Fruit fly (Drosophila melanogaster): Measurements from ENCODE around the gene Cpr72Ec.

Gene Cpr72Ec

DNA sequence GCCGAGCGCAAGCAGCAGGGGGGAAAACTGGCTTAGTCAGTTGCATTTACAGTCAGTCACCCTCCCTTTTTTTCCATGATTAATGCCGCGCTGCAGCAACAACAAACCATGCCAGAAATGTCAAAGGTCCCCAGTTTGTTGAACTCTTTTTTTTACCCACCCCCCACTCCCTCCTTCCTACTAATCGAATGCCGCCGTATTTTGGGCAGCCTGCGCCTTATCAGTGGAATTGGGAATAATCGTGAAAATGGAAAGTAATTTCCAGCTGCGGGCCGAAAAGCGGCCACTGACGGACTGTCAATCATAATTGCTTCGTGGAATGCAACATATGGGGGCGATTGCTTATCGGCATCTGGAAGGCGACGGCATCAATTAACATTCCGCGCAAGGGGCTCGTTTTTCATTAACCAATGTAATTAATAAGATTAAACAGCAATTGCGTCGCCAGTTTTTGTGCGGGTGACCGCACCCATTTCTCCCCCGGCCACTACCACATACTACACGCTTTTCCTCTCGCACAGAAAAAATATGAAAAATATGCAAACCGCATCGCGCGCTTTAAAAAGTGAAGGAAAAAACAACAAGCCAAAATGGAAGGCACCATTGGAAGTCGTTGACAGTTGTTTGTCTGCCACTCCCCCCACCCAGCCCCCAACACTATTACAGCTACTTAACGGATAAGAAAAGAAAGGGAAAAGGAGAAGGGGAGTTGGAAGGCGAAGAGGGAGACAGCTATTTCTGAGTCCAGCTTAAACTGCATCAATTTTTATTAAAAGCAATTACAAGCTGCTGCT, 42.5 kb upstream of the Cpr72Ec start:
- peak; percentile 1 for TF ChIP-seq Dif (GFP tag; optimal IDR thresholded peaks at IDR 0.05; ENCODE audit: partially characterized antibody)
- no peak for TF ChIP-seq Rel (GFP tag; optimal IDR thresholded peaks at IDR 0.05)
- TF ChIP-seq Rel (tag; optimal IDR thresholded peaks at IDR 0.05): peak; percentile 19
- TF ChIP-seq tai (GFP tag; optimal IDR thresholded peaks at IDR 0.05): no peak
- no peak for TF ChIP-seq Hnf4 (GFP tag; optimal IDR thresholded peaks at IDR 0.05)

DNA sequence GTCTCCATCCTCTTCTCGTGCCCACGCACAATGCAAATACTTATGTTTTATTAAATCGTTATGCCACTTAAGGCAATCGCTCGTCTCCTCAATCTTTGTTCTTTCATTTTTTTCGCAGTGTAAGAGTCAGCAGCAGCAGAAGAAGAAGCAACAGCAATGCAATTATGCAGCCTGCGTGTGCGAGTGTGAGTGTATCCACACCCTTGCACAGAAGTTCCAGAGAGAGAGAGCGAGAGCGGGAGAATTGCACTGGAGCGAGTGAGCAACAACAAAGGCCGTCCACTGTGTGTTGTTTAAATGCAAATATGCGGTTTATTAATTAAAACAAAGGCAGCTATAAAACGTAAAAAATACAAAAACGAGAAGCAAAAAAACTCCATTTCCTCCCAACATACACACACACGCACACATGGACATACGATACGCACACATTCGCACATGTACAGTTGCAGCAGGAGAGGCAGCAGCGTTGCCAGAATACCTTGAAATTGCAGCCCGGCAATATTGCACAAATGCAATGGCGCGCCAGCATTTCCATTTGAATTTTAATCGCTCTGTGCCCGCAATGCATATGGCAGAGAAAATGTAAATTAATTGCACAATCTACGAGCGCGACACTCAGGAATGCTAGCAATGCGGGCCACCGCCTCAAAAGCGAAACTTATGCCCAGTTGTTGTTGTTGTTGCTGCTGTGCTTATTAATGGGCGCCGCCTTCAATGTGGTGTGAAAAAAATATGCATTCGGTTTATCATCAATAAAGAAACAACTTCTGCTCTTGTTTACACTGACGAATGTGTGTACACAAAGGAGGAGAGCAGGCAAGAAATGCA, 41.7 kb upstream of the Cpr72Ec start:
- TF ChIP-seq Mio (GFP tag; optimal IDR thresholded peaks at IDR 0.05): no peak
- TF ChIP-seq Dfd (GFP tag; optimal IDR thresholded peaks at IDR 0.05): no peak
- no peak for TF ChIP-seq Abd-B (GFP tag; optimal IDR thresholded peaks at IDR 0.05)
- peak; percentile 70 for TF ChIP-seq Hnf4 (GFP tag; optimal IDR thresholded peaks at IDR 0.05)
- TF ChIP-seq foxo (GFP tag; optimal IDR thresholded peaks at IDR 0.05): peak in 1 of 2 experiments; percentile 66
- TF ChIP-seq OdsH (GFP tag; optimal IDR thresholded peaks at IDR 0.05): peak; percentile 54
- TF ChIP-seq Jra (GFP tag; optimal IDR thresholded peaks at IDR 0.05): peak; percentile 60
- TF ChIP-seq CrebA (GFP tag; optimal IDR thresholded peaks at IDR 0.05; ENCODE audit: borderline replicate concordance): no peak
- TF ChIP-seq woc (GFP tag; optimal IDR thresholded peaks at IDR 0.05): peak; percentile 6
- TF ChIP-seq dsf (GFP tag; optimal IDR thresholded peaks at IDR 0.05; ENCODE audit: borderline replicate concordance): peak; percentile 78
- TF ChIP-seq Myc (optimal IDR thresholded peaks at IDR 0.05): no peak
- peak; percentile 45 for TF ChIP-seq fru (GFP tag; optimal IDR thresholded peaks at IDR 0.05)
- TF ChIP-seq Rel (GFP tag; optimal IDR thresholded peaks at IDR 0.05): no peak
- TF ChIP-seq Rel (tag; optimal IDR thresholded peaks at IDR 0.05): no peak
- TF ChIP-seq CG32264 (GFP tag; optimal IDR thresholded peaks at IDR 0.05): peak; percentile 9
- TF ChIP-seq sage (GFP tag; optimal IDR thresholded peaks at IDR 0.05): no peak
- peak; percentile 76 for TF ChIP-seq jim (GFP tag; optimal IDR thresholded peaks at IDR 0.05)
- TF ChIP-seq GATAd (GFP tag; optimal IDR thresholded peaks at IDR 0.05): peak; percentile 31
- TF ChIP-seq Vsx2 (GFP tag; optimal IDR thresholded peaks at IDR 0.05; ENCODE audit: partially characterized antibody): peak; percentile 1
- peak; percentile 96 for TF ChIP-seq Hr83 (GFP tag; optimal IDR thresholded peaks at IDR 0.05; ENCODE audit: poor library complexity, severe bottlenecking)
- peak; percentile 60 for TF ChIP-seq CG9705 (GFP tag; optimal IDR thresholded peaks at IDR 0.05)
- TF ChIP-seq psq (GFP tag; optimal IDR thresholded peaks at IDR 0.05): peak; percentile 36
- TF ChIP-seq pan (optimal IDR thresholded peaks at IDR 0.05): no peak
- peak; percentile 63 for TF ChIP-seq Sp1 (GFP tag; optimal IDR thresholded peaks at IDR 0.05)
- TF ChIP-seq N (GFP tag; optimal IDR thresholded peaks at IDR 0.05): no peak
- peak; percentile 62 for TF ChIP-seq br (GFP tag; optimal IDR thresholded peaks at IDR 0.05)
- TF ChIP-seq lola (GFP tag; optimal IDR thresholded peaks at IDR 0.05): no peak
- TF ChIP-seq usp (GFP tag; optimal IDR thresholded peaks at IDR 0.05): no peak
- TF ChIP-seq ey (GFP tag; optimal IDR thresholded peaks at IDR 0.05): peak; percentile 44
- TF ChIP-seq dl (GFP tag; optimal IDR thresholded peaks at IDR 0.05; ENCODE audit: insufficient read depth in 1 of 2, partially characterized antibody in 2 of 2): peak; percentile 38 to 76
- TF ChIP-seq rgr (GFP tag; optimal IDR thresholded peaks at IDR 0.05): peak; percentile 70
- no peak for TF ChIP-seq Hr78 (GFP tag; optimal IDR thresholded peaks at IDR 0.05)
- no peak for TF ChIP-seq sv (GFP tag; optimal IDR thresholded peaks at IDR 0.05)
- TF ChIP-seq Dif (GFP tag; optimal IDR thresholded peaks at IDR 0.05; ENCODE audit: partially characterized antibody): peak; percentile 5
- peak; percentile 47 for TF ChIP-seq HLH106 (tag; optimal IDR thresholded peaks at IDR 0.05)
- TF ChIP-seq tai (GFP tag; optimal IDR thresholded peaks at IDR 0.05): no peak
- TF ChIP-seq brk (GFP tag; optimal IDR thresholded peaks at IDR 0.05): no peak
- peak; percentile 45 for TF ChIP-seq h (GFP tag; optimal IDR thresholded peaks at IDR 0.05)
- TF ChIP-seq dmrt93B (GFP tag; optimal IDR thresholded peaks at IDR 0.05): peak; percentile 41

Data from whole organism, wandering third instar larva.